Fruit fly (Drosophila melanogaster) Kc167 (cell line): ENCODE measurements around the gene Rtnl2.

Experiments used
- Myc ChIP-seq: fragments of >200 bp; optimal IDR thresholded peaks from 2 replicates; lab custom pipeline; 2017; ENCODE audit warnings: missing external identifiers
- Sin3A ChIP-seq: fragments of >200 bp; optimal IDR thresholded peaks from 2 replicates; lab custom pipeline; 2018; ENCODE audit warnings: missing external identifiers
- h ChIP-seq: fragments of >200 bp; optimal IDR thresholded peaks from 3 replicates; lab custom pipeline; 2018; ENCODE audit warnings: missing external identifiers
- insv ChIP-seq: fragments of >200 bp; optimal IDR thresholded peaks from 3 replicates; lab custom pipeline; 2018; ENCODE audit warnings: missing external identifiers
- psq ChIP-seq: fragments of >200 bp; optimal IDR thresholded peaks from 2 replicates; lab custom pipeline; 2017; ENCODE audit warnings: missing external identifiers
- ttk ChIP-seq: sonication (Bioruptor generic); optimal IDR thresholded peaks from 2 replicates; lab custom pipeline; 2017; ENCODE audit warnings: missing external identifiers

Rtnl2 gene

DNA sequence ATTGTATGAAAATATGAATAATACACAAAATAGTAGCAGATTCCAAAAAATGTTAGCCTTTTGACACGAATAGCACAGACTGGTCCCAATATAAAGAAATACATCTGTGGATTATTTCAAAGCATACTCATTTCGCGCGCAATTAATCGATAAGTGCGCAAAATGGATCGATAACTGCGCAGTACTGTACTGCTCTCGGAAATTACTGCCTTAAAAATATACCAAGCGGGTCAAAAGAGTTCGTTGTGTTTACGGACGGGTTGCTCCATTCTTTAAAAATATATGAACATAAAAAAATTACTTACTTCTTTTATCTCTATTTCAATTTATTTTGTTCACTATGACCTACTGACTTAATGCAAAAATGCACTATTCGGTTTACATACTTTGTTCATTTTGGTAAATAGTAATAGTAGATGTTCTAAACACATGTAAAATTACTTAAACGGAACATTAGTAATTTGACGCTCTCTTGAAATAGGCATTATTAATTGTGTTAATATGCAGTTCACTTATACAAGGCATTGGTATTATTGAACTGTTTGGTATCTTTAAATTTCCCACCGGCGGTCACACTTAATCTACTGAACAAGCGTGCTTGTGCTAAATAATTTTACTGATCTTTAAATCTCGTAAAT lies at the start of gene Rtnl2, which contains the start of gene alphaTub84D:
Gene Rtnl2 (minus strand): TSS at position 58 of the 638 bp plus-strand sequence.
Gene alphaTub84D (plus strand): TSS at position 570 of the 638 bp plus-strand sequence.
- no peak for TF ChIP-seq insv (lab: Kevin White, UChicago)
- TF ChIP-seq ttk (lab: Kevin White, UChicago) = no peak
- no peak for TF ChIP-seq Myc (lab: Kevin White, UChicago)
- no peak for TF ChIP-seq Sin3A (lab: Kevin White, UChicago)

DNA sequence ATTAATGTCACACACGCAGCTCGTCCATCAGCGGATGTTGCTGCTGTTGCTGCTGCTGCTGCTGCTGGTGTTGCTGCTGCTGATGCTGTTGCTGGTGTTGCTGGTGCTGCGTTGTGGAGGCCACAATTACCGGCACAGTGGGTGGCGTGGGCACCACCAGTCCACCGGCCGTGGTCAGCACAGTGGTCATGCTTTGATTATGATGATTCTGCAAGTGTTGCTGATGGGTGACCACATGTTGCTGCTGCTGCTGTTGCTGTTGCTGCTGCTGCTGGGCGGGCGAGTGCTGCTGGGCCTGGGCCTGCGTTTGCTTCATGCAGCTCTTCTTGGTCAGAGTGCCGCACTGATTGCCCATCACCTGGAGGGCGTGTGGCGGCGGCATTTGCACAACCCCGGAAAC lies 42.2 kb upstream of the Rtnl2 start:
- TF ChIP-seq ttk (lab: Kevin White, UChicago) = no peak
- no peak for TF ChIP-seq Sin3A (lab: Kevin White, UChicago)
- TF ChIP-seq Myc (lab: Kevin White, UChicago) = no peak
- TF ChIP-seq psq (lab: Kevin White, UChicago) = no peak
- TF ChIP-seq insv (lab: Kevin White, UChicago) = no peak
- TF ChIP-seq h (lab: Kevin White, UChicago) = no peak

DNA sequence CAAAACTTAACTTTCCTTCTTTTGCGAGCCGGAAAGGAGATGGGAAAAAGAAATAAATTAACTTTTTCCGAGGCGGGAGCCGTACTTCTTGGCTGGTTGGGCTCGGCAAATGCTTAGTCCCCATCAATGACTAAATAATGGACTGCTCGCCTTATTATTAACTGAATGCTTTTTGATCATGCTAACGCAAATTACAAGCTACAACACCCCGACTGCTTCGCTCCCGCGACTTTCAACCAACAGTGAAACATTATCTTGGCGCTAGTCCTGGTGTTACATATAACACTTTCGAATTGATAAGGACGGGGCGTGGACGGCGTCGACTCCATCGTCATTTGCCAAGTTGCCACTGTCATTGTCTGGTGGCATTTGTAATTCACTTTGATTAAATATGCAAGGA lies 21.7 kb upstream of the Rtnl2 start, which contains the start of gene CG45545:
Gene CG45545 (plus strand): TSS at position 301 of the 400 bp plus-strand sequence.
- no peak for TF ChIP-seq ttk (lab: Kevin White, UChicago)
- TF ChIP-seq Myc (lab: Kevin White, UChicago) = no peak
- no peak for TF ChIP-seq psq (lab: Kevin White, UChicago)
- no peak for TF ChIP-seq h (lab: Kevin White, UChicago)
- no peak for TF ChIP-seq Sin3A (lab: Kevin White, UChicago)
- no peak for TF ChIP-seq insv (lab: Kevin White, UChicago)

DNA sequence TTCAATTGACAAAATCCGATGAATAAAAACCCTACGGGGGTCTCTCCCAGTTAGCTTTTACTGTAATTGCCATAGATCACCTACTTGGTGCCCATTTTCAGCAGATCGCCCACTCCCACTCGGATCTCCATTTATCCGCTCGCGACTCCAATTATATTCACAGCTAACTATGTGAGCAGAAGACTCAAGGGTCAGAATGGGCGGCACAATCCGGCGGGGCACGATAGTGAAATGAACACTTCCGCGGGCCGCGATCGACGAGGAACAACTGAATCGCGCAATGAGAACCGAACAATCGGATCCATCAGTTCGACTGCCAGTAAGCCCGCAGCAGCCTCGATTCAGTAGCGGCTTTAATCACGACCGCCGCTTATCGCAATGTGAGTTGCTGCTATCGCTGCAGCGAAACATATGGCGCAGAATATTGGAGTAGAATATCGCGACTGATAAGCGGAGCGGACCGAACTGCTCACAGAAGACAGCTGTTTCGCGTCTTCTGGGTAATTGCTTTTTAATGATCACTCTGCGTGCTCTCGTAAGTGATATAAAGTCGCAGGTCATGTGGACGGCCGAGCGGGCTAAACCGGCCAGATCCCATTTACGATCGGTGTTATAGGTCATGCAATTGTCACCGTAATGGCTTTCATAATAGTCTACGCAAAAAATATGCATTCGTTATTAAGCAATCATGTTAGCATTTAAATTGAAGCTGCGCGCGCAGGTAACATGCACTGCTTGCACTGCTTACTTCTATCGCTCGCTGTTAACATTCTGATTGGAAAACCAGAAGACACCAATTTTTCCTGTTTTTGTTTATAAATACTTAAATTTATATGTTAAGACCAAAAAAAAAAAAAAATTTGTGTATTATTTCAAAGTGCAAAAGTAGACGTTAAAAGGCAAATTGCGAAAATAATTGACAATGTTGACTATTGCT lies 19.0 kb upstream of the Rtnl2 start, which contains the start of gene alpha-Est1:
Gene alpha-Est1 (minus strand): TSS at position 317 of the 937 bp plus-strand sequence.
- TF ChIP-seq ttk (lab: Kevin White, UChicago) (no peak), Myc (lab: Kevin White, UChicago) (no peak), h (lab: Kevin White, UChicago) (no peak), Sin3A (lab: Kevin White, UChicago) (no peak), insv (lab: Kevin White, UChicago) (no peak), psq (lab: Kevin White, UChicago) (no peak)

DNA sequence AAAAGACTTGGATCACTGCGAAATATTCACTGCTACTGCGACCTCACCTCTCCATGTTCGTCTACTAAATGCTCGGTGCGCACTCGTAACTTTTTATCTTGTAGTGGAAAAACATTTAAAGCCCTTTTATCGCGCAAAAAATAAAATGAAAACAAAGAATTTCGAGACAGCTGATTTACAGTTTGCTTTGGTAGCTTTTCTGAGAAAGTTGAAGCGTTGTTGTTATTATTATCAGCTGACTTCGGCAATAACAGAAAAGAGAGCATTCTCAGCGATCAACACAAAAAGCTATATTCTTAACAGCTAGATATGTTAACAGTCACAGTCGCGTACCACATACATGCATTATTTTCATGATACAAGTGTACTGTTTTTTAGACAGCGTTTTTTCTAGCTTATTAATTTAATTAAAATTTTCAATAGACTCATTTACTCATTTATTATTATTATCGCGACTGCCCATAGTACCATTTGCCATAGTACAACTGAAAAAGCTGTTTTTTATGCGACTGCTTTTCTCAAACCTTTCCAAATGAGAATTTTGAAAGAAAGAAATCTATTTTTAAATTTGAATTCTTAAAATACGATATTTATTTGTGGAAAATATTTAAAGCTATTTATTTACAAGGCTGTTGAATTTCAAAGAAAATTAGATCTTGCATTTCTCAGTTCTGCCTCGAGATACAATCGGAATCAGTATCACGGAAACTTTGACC lies 11.3 kb upstream of the Rtnl2 start, which contains the start of the genes alpha-Est3 and alpha-Est2:
Gene alpha-Est3 (minus strand): TSS at position 487 of the 716 bp plus-strand sequence.
Gene alpha-Est2 (plus strand): TSS at position 666 of the 716 bp plus-strand sequence.
- TF ChIP-seq Myc (lab: Kevin White, UChicago) (no peak), psq (lab: Kevin White, UChicago) (no peak), insv (lab: Kevin White, UChicago) (no peak), h (lab: Kevin White, UChicago) (no peak), Sin3A (lab: Kevin White, UChicago) (no peak), ttk (lab: Kevin White, UChicago) (no peak)

DNA sequence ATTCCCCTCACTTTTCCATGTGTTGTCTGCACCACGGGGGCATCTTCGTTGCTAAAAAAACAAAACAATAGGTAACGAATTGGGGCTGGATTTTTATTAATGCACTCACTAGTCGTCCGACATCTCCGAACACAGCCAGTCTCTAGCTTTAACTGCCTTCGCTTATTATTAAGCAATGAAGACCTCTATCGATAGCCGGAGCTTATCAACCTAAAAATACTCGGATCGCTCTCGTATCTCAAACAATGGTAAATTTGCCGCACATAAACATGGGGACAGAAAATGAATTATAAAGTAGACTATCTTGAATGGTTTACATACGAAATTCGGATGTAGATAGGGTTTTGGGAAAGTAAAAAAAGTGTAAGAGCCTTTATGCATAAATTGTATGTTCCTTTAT lies 8.4 kb upstream of the Rtnl2 start, which contains the start of gene alpha-Est4:
Gene alpha-Est4 (minus strand): TSS at position 181 of the 400 bp plus-strand sequence.
- TF ChIP-seq psq (lab: Kevin White, UChicago) = no peak

DNA sequence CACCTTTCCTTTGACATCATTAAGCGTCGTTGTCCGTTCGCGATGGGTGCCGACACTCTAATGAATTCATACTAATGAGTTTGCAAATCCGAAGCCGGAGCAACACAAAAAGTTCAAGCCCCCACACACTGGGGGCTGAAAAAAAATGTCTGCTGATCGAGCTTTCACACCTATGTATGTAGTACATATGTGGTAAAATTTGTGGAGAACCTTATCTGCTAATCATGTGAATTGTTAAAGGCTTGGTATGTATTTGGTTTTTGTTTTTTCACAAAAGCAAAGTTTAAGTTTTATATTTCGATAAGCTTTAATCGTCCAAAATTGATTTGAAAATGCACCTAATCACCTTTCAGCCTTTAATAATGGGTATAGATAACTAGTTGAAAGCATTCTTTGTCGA lies 6.2 kb upstream of the Rtnl2 start, which contains the start of gene alpha-Est5:
Gene alpha-Est5 (minus strand): TSS at position 110 of the 400 bp plus-strand sequence.
- TF ChIP-seq psq (lab: Kevin White, UChicago) (no peak), insv (lab: Kevin White, UChicago) (no peak), h (lab: Kevin White, UChicago) (no peak), ttk (lab: Kevin White, UChicago) (no peak), Myc (lab: Kevin White, UChicago) (no peak), Sin3A (lab: Kevin White, UChicago) (no peak)

DNA sequence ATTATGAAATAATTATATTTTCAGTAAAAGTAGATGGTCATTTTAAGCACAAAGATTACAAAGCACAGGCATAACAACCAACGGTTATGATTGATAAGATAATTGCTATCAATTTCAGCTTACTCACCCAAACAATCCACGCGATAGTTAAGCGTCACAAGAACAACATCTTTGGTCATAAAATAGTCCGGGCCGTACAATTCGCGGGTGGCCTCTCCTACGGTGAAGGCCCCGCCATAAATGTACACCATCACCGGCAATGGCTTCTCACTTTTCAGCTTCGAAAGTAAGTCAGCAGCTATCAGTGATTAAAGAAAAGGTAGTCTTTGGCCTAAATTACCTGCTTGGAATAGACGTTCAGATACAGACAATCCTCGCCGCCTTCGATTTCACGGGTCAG lies 5.6 kb upstream of the Rtnl2 start:
- TF ChIP-seq Sin3A (lab: Kevin White, UChicago) (no peak), ttk (lab: Kevin White, UChicago) (no peak), h (lab: Kevin White, UChicago) (no peak), insv (lab: Kevin White, UChicago) (no peak), Myc (lab: Kevin White, UChicago) (no peak), psq (lab: Kevin White, UChicago) (no peak)

DNA sequence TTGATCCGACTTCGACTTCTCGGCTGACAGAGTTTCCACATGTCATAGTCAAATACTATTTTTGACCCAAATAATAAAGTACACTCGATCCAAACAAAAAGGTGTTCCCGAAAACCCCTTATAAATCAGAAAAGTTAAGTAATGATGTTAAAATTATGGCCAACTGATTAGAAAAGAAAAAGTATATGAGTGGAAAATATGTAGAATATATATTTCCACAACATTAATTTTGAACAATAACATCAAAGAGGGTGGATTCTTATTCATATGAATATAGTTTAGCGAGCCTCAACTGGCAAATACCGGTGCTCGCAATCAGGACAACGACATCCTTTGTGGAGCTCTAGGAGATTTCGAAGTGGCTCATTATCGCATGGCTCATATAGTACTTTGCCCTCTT lies 1.4 kb downstream of the Rtnl2 start, which contains the start of gene alpha-Est6:
Gene alpha-Est6 (minus strand): TSS at position 101 of the 400 bp plus-strand sequence.
- no peak for TF ChIP-seq h (lab: Kevin White, UChicago)
- TF ChIP-seq Myc (lab: Kevin White, UChicago) = no peak
- TF ChIP-seq Sin3A (lab: Kevin White, UChicago) = no peak
- TF ChIP-seq insv (lab: Kevin White, UChicago) = no peak
- TF ChIP-seq ttk (lab: Kevin White, UChicago) = no peak
- TF ChIP-seq psq (lab: Kevin White, UChicago) = no peak

DNA sequence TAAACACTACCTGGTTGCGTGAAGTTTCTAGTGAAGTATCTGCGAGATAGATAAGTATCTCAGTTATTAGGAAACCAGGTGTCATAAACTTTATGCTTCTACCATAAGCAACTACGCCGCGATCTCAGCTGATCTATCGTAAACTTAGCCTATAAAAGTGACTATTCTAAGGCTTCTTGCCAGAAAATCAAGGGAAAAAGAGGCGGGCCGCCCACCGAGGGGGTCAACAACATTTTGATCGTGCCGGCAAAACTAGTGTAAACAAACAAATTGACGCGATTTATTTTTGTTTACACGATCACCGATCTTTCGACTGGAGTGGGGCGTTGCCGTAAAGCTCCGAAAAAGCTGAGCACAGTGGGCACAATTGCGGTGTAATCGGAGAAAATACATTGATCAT lies 5.9 kb downstream of the Rtnl2 start:
- TF ChIP-seq insv (lab: Kevin White, UChicago) (no peak), ttk (lab: Kevin White, UChicago) (no peak)
